Fruit fly (Drosophila melanogaster): ENCODE results near the gene CG34279.

- TF ChIP-seq tj (GFP tag; optimal IDR thresholded peaks at IDR 0.05): no peak
- no peak for TF ChIP-seq bab1 (GFP tag; optimal IDR thresholded peaks at IDR 0.05)
- TF ChIP-seq CG11617 (GFP tag; optimal IDR thresholded peaks at IDR 0.05): no peak
- no peak for TF ChIP-seq CG33017 (tag; optimal IDR thresholded peaks at IDR 0.05)
- TF ChIP-seq CG5204 (GFP tag; optimal IDR thresholded peaks at IDR 0.05): no peak
- TF ChIP-seq kay (GFP tag; ENCODE audit: borderline replicate concordance): no peak
- no peak for TF ChIP-seq CG7045 (GFP tag; optimal IDR thresholded peaks at IDR 0.05)
- no peak for TF ChIP-seq Mnt (GFP tag; optimal IDR thresholded peaks at IDR 0.05)
- TF ChIP-seq Clk (GFP tag; optimal IDR thresholded peaks at IDR 0.05): no peak
- TF ChIP-seq ovo (GFP tag; optimal IDR thresholded peaks at IDR 0.05): no peak
- TF ChIP-seq toe (GFP tag; optimal IDR thresholded peaks at IDR 0.05): no peak
Measured at dm6 chr3R:17426265-17426664, 23.2 kb upstream of the CG34279 start.
